Worm (Caenorhabditis elegans): ENCODE data around the gene nas-31.

The nas-31 gene

ce11 chrV:10953471-10954155 lies 32.0 kb upstream of the nas-31 start (continued):
- no peak for TF ChIP-seq nfya-1 (tag; optimal IDR thresholded peaks at IDR 0.05; ENCODE audit: insufficient read depth)
- no peak for TF ChIP-seq elt-3 (tag; optimal IDR thresholded peaks at IDR 0.05)
- no peak for TF ChIP-seq egl-27 (tag; optimal IDR thresholded peaks at IDR 0.05)
- peak; percentile 43 for TF ChIP-seq nhr-25 (tag; optimal IDR thresholded peaks at IDR 0.05)
- TF ChIP-seq mml-1 (tag; optimal IDR thresholded peaks at IDR 0.05), result no peak
- TF ChIP-seq nhr-237 (tag; optimal IDR thresholded peaks at IDR 0.05), result no peak
- TF ChIP-seq nhr-67 (tag; optimal IDR thresholded peaks at IDR 0.05), result no peak
- no peak for TF ChIP-seq fos-1 (tag; optimal IDR thresholded peaks at IDR 0.05)
- TF ChIP-seq pha-4 (tag; optimal IDR thresholded peaks at IDR 0.05), result peak; percentile 16
- no peak for TF ChIP-seq lin-15B (tag; optimal IDR thresholded peaks at IDR 0.05)
- TF ChIP-seq nhr-11 (tag; optimal IDR thresholded peaks at IDR 0.05), result no peak
- peak; percentile 36 for TF ChIP-seq lsy-12 (tag; optimal IDR thresholded peaks at IDR 0.05)
- TF ChIP-seq ZK546.5 (tag; optimal IDR thresholded peaks at IDR 0.05), result no peak

- TF ChIP-seq nfya-1 (tag; optimal IDR thresholded peaks at IDR 0.05; ENCODE audit: insufficient read depth), result peak; percentile 75
- TF ChIP-seq egl-5 (tag; optimal IDR thresholded peaks at IDR 0.05), result peak; percentile 81
- peak; percentile 46 for TF ChIP-seq ama-1 (optimal IDR thresholded peaks at IDR 0.05)
- peak; percentile 43 for TF ChIP-seq pha-4 (tag; optimal IDR thresholded peaks at IDR 0.05)
- TF ChIP-seq elt-1 (tag; optimal IDR thresholded peaks at IDR 0.05), result no peak
- TF ChIP-seq elt-2 (tag; optimal IDR thresholded peaks at IDR 0.05), result peak; percentile 83
- peak; percentile 0 for TF ChIP-seq lin-39 (tag; optimal IDR thresholded peaks at IDR 0.05)
- TF ChIP-seq ztf-4 (tag; optimal IDR thresholded peaks at IDR 0.05), result no peak
- TF ChIP-seq aly-2 (tag; optimal IDR thresholded peaks at IDR 0.05), result no peak
- TF ChIP-seq unc-39 (tag; optimal IDR thresholded peaks at IDR 0.05), result no peak
- no peak for TF ChIP-seq R02D3.7 (tag; optimal IDR thresholded peaks at IDR 0.05)
- no peak for TF ChIP-seq elt-3 (tag; optimal IDR thresholded peaks at IDR 0.05)
- TF ChIP-seq nhr-11 (tag; optimal IDR thresholded peaks at IDR 0.05), result peak; percentile 47
- TF ChIP-seq nhr-77 (tag; optimal IDR thresholded peaks at IDR 0.05), result no peak
- TF ChIP-seq lin-15B (tag; optimal IDR thresholded peaks at IDR 0.05), result peak; percentile 1
- peak; percentile 28 for TF ChIP-seq tbx-2 (tag; optimal IDR thresholded peaks at IDR 0.05)
- TF ChIP-seq snpc-4 (tag; optimal IDR thresholded peaks at IDR 0.05), result peak; percentile 51
- TF ChIP-seq unc-62 (GFP tag; optimal IDR thresholded peaks at IDR 0.05), result peak; percentile 53
- TF ChIP-seq jun-1 (tag; optimal IDR thresholded peaks at IDR 0.05), result peak; percentile 80
- TF ChIP-seq ceh-9 (tag; optimal IDR thresholded peaks at IDR 0.05), result no peak
- no peak for TF ChIP-seq daf-12 (tag; optimal IDR thresholded peaks at IDR 0.05)
- TF ChIP-seq ceh-82 (tag; optimal IDR thresholded peaks at IDR 0.05), result no peak
- TF ChIP-seq eor-1 (tag; optimal IDR thresholded peaks at IDR 0.05), result no peak
- TF ChIP-seq lsy-12 (tag; optimal IDR thresholded peaks at IDR 0.05), result peak; percentile 43
- TF ChIP-seq nhr-76 (tag; optimal IDR thresholded peaks at IDR 0.05), result no peak
- no peak for TF ChIP-seq ZK546.5 (tag; optimal IDR thresholded peaks at IDR 0.05)
- no peak for TF ChIP-seq pqm-1 (tag; optimal IDR thresholded peaks at IDR 0.05)
- peak; percentile 88 for TF ChIP-seq nhr-43 (tag; optimal IDR thresholded peaks at IDR 0.05; ENCODE audit: poor library complexity, severe bottlenecking)
- TF ChIP-seq nhr-12 (tag; optimal IDR thresholded peaks at IDR 0.05), result no peak
- peak; percentile 14 for TF ChIP-seq fos-1 (tag; optimal IDR thresholded peaks at IDR 0.05)
- TF ChIP-seq ztf-11 (tag; optimal IDR thresholded peaks at IDR 0.05), result no peak
- peak; percentile 87 for TF ChIP-seq nhr-25 (tag; optimal IDR thresholded peaks at IDR 0.05)
- peak; percentile 57 for TF ChIP-seq nhr-23 (tag; optimal IDR thresholded peaks at IDR 0.05)
- no peak for TF ChIP-seq nhr-67 (tag; optimal IDR thresholded peaks at IDR 0.05)
- peak; percentile 74 for TF ChIP-seq hmg-11 (tag; optimal IDR thresholded peaks at IDR 0.05)
- no peak for TF ChIP-seq fkh-2 (tag; optimal IDR thresholded peaks at IDR 0.05)
- TF ChIP-seq nhr-237 (tag; optimal IDR thresholded peaks at IDR 0.05), result no peak
- TF ChIP-seq egl-27 (tag; optimal IDR thresholded peaks at IDR 0.05), result no peak
- TF ChIP-seq fkh-10 (GFP tag; optimal IDR thresholded peaks at IDR 0.05), result peak; percentile 9
- TF ChIP-seq sea-2 (GFP tag; optimal IDR thresholded peaks at IDR 0.05), result no peak
These were observed 30.1 kb upstream of the nas-31 start, which contains the start of gene F17C11.4 for ce11 chrV:10951655-10952278. F17C11.4 (plus strand) TSS chrV:10951860.
